Worm (Caenorhabditis elegans) whole organism, midembryonic: ENCODE measurements around the gene Y60A3A.24.

Experiments
- T22C8.4 ChIP-seq: fragments of 200-800 bp; sonication (Bioruptor generic); IDR thresholded peaks from 2 replicates; pipeline ENCODE4 v1.3.6; 2022; ENCODE audit warnings: missing genetic modification characterization, missing compliant biosample characterization
- flt-1 ChIP-seq: fragments of 200-800 bp; sonication (Bioruptor generic); IDR thresholded peaks from 2 replicates; pipeline ENCODE4 v1.3.6; 2022; ENCODE audit warnings: missing genetic modification characterization, missing compliant biosample characterization
- klf-2 ChIP-seq: fragments of 200-800 bp; sonication (Bioruptor generic); conservative IDR thresholded peaks from 2 replicates; pipeline ENCODE4 v1.3.6; 2022; ENCODE audit warnings: missing genetic modification reagents, missing genetic modification characterization, missing compliant biosample characterization
- med-1 ChIP-seq: sonication (generic microtip); optimal IDR thresholded peaks from 2 replicates; lab custom pipeline; 2017; ENCODE audit warnings: missing genetic modification characterization, mild to moderate bottlenecking, missing compliant biosample characterization, antibody characterized with exemption, missing genetic modification reagents; ENCODE audit not compliant: insufficient read depth
- tab-1 ChIP-seq: fragments of 200-800 bp; sonication (Bioruptor generic); IDR thresholded peaks from 2 replicates; pipeline ENCODE4 v1.3.6; 2022; ENCODE audit warnings: missing genetic modification characterization, missing compliant biosample characterization
- ztf-23 ChIP-seq: fragments of 200-800 bp; sonication (Bioruptor generic); IDR thresholded peaks from 2 replicates; pipeline ENCODE4 v1.3.6; 2022; ENCODE audit warnings: missing genetic modification reagents, missing genetic modification characterization, missing compliant biosample characterization
- ztf-29 ChIP-seq: fragments of 200-800 bp; sonication (Bioruptor generic); IDR thresholded peaks from 2 replicates; pipeline ENCODE4 v1.3.6; 2022; ENCODE audit warnings: missing genetic modification reagents, missing genetic modification characterization, missing compliant biosample characterization

- TF ChIP-seq med-1 (GFP tag; lab: Kevin White, UChicago) (no peak), tab-1 (no peak), flt-1 (GFP tag; lab: Robert Waterston, UW) (no peak), klf-2 (GFP tag; lab: Robert Waterston, UW) (no peak), ztf-23 (GFP tag; lab: Robert Waterston, UW) (no peak), ztf-29 (no peak), T22C8.4 (GFP tag; lab: Robert Waterston, UW) (no peak)
These were observed at the start of gene Y60A3A.24 for ce11 chrV:19981832-19982462.
